Worm (Caenorhabditis elegans) whole organism, late embryonic: ENCODE measurements around the gene clc-8.

Source experiments
- C08G9.2 ChIP-seq: sonication (generic microtip); optimal IDR thresholded peaks from 2 replicates; lab custom pipeline; 2016; ENCODE audit warnings: mild to moderate bottlenecking, missing genetic modification characterization, moderate library complexity, missing compliant biosample characterization
- mec-3 ChIP-seq: sonication (generic microtip); optimal IDR thresholded peaks from 2 replicates; lab custom pipeline; 2016; ENCODE audit warnings: borderline replicate concordance, missing genetic modification characterization, missing compliant biosample characterization
- nhr-11 ChIP-seq: fragments of 150-350 bp; optimal IDR thresholded peaks from 2 replicates; lab custom pipeline; 2014; ENCODE audit warnings: missing biosample characterization, missing genetic modification characterization
- sox-2 ChIP-seq: fragments of 200-800 bp; sonication (Bioruptor generic); IDR thresholded peaks from 2 replicates; pipeline ENCODE4 v1.3.6; 2022; ENCODE audit warnings: missing genetic modification reagents, missing genetic modification characterization, missing compliant biosample characterization
- sox-4 ChIP-seq: sonication (generic microtip); optimal IDR thresholded peaks from 2 replicates; lab custom pipeline; 2017; ENCODE audit warnings: mild to moderate bottlenecking, missing genetic modification characterization, inconsistent platforms, missing compliant biosample characterization
- tbx-7 ChIP-seq: sonication (generic microtip); optimal IDR thresholded peaks from 2 replicates; lab custom pipeline; 2016; ENCODE audit warnings: missing genotype, missing genetic modification characterization, missing compliant biosample characterization

DNA sequence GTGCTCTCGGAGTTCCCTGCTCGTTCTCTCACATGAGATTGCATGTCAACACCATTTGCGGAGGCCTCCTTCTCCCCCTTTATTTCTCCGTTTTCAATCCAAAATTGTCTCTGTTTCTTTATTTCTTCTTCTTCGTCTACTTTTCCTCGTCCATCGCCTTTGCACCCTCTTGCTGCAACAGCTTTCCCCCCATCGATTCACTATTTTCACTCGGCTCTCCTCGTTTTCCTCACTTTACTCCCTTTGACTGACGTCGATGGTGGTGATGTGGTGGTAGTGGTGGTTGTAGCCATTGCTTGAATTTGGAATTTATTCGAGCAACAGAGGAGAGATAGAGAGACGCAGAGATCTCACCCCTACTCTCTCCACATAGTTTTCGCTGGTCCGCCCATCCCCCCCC, 22.3 kb upstream of the clc-8 start:
- TF ChIP-seq sox-4 (tag; lab: Kevin White, UChicago): no peak
- TF ChIP-seq sox-2 (GFP tag; lab: Robert Waterston, UW): no peak
- TF ChIP-seq tbx-7 (tag; lab: Kevin White, UChicago): no peak
- no peak for TF ChIP-seq mec-3
- TF ChIP-seq C08G9.2 (tag; lab: Kevin White, UChicago): peak; percentile 31
- TF ChIP-seq nhr-11 (tag; lab: Kevin White, UChicago): no peak
